Fruit fly (Drosophila melanogaster) whole organism, embryonic: Measurements from ENCODE around the gene CG17803.

Experiments used
- Atf6 ChIP-seq: fragments of 200-800 bp; sonication (Bioruptor generic); IDR thresholded peaks from 2 replicates; pipeline ENCODE4 v1.3.6; 2022; ENCODE audit warnings: missing biosample characterization, missing genetic modification characterization
- CG11398 ChIP-seq: fragments of 200-800 bp; sonication (Bioruptor generic); optimal IDR thresholded peaks from 2 replicates; lab custom pipeline; 2016; ENCODE audit warnings: missing biosample characterization, missing genetic modification characterization
- CG12104 ChIP-seq: fragments of 200-800 bp; sonication (Bioruptor generic); optimal IDR thresholded peaks from 3 replicates; lab custom pipeline; 2016; ENCODE audit warnings: missing biosample characterization, missing genetic modification characterization
- CG13123 ChIP-seq: fragments of 200-800 bp; sonication (Bioruptor generic); optimal IDR thresholded peaks from 2 replicates; lab custom pipeline; 2016; ENCODE audit warnings: missing biosample characterization, missing genetic modification characterization
- CG13424 ChIP-seq: fragments of 200-800 bp; sonication (Bioruptor generic); optimal IDR thresholded peaks from 2 replicates; lab custom pipeline; 2019; ENCODE audit warnings: missing biosample characterization, mild to moderate bottlenecking, missing genetic modification characterization, moderate library complexity
- CG14860 ChIP-seq: fragments of 200-800 bp; sonication (Bioruptor generic); IDR thresholded peaks from 3 replicates; pipeline ENCODE4 v1.3.6; 2022; ENCODE audit warnings: missing biosample characterization, missing genetic modification characterization; ENCODE audit not compliant: partially characterized antibody
- CG15011 ChIP-seq: fragments of 200-800 bp; sonication (Bioruptor generic); optimal IDR thresholded peaks from 3 replicates; lab custom pipeline; 2018; ENCODE audit warnings: missing biosample characterization, mild to moderate bottlenecking, missing genetic modification characterization
- CG15514 ChIP-seq: fragments of 200-800 bp; sonication (Bioruptor generic); optimal IDR thresholded peaks from 3 replicates; lab custom pipeline; 2017; ENCODE audit warnings: missing biosample characterization, missing genetic modification characterization, mild to moderate bottlenecking, moderate library complexity, missing genetic modification reagents
- CG17328 ChIP-seq: fragments of 200-800 bp; sonication (Bioruptor generic); IDR thresholded peaks from 2 replicates; pipeline ENCODE4 v1.3.6; 2022; ENCODE audit warnings: missing biosample characterization, missing genetic modification characterization
- CG17802 ChIP-seq: fragments of 200-800 bp; sonication (Bioruptor generic); optimal IDR thresholded peaks from 2 replicates; lab custom pipeline; 2018; ENCODE audit warnings: missing biosample characterization, mild to moderate bottlenecking, missing genetic modification characterization, moderate library complexity
- CG18476 ChIP-seq: fragments of 200-800 bp; sonication (Bioruptor generic); optimal IDR thresholded peaks from 2 replicates; lab custom pipeline; 2016; ENCODE audit warnings: missing biosample characterization, mild to moderate bottlenecking, missing genetic modification characterization
- CG33557 ChIP-seq: fragments of 200-800 bp; sonication (Bioruptor generic); optimal IDR thresholded peaks from 2 replicates; lab custom pipeline; 2019; ENCODE audit warnings: missing biosample characterization, mild to moderate bottlenecking, missing genetic modification characterization, moderate library complexity
- CG34224 ChIP-seq: fragments of 200-800 bp; sonication (Bioruptor generic); IDR thresholded peaks from 3 replicates; pipeline ENCODE4 v1.3.6; 2022; ENCODE audit warnings: missing biosample characterization, missing genetic modification characterization; ENCODE audit not compliant: partially characterized antibody
- CG6254 ChIP-seq: fragments of 200-800 bp; sonication (Bioruptor generic); optimal IDR thresholded peaks from 3 replicates; lab custom pipeline; 2017; ENCODE audit warnings: mild to moderate bottlenecking, missing biosample characterization, missing genetic modification reagents, missing genetic modification characterization
- CG7745 ChIP-seq: fragments of 200-800 bp; sonication (Bioruptor generic); optimal IDR thresholded peaks from 2 replicates; lab custom pipeline; 2018; ENCODE audit warnings: missing biosample characterization, mild to moderate bottlenecking, missing genetic modification characterization, moderate library complexity
- CG7839 ChIP-seq: fragments of 200-800 bp; sonication (Bioruptor generic); optimal IDR thresholded peaks from 3 replicates; lab custom pipeline; 2018; ENCODE audit warnings: missing biosample characterization, mild to moderate bottlenecking, missing genetic modification characterization, moderate library complexity
- CG8089 ChIP-seq: fragments of 200-800 bp; sonication (Bioruptor generic); optimal IDR thresholded peaks from 3 replicates; lab custom pipeline; 2016; ENCODE audit warnings: missing biosample characterization, missing genetic modification characterization
- CG8281 ChIP-seq: fragments of 200-800 bp; sonication (Bioruptor generic); optimal IDR thresholded peaks from 2 replicates; lab custom pipeline; 2018; ENCODE audit warnings: missing biosample characterization, mild to moderate bottlenecking, missing genetic modification characterization, moderate library complexity
- CG8944 ChIP-seq: fragments of 200-800 bp; sonication (Bioruptor generic); optimal IDR thresholded peaks from 3 replicates; lab custom pipeline; 2016; ENCODE audit warnings: missing biosample characterization, missing genetic modification characterization
- CG9437 ChIP-seq: fragments of 200-800 bp; sonication (Bioruptor generic); optimal IDR thresholded peaks from 2 replicates; lab custom pipeline; 2018; ENCODE audit warnings: missing biosample characterization, mild to moderate bottlenecking, missing genetic modification characterization
- CG9797 ChIP-seq: fragments of 200-800 bp; sonication (Bioruptor generic); optimal IDR thresholded peaks from 3 replicates; lab custom pipeline; 2018; ENCODE audit warnings: missing biosample characterization, mild to moderate bottlenecking, missing genetic modification characterization
- CG9932 ChIP-seq: fragments of 200-800 bp; sonication (Bioruptor generic); IDR thresholded peaks from 2 replicates; pipeline ENCODE4 v1.3.6; 2022; ENCODE audit warnings: missing biosample characterization, missing genetic modification characterization
- D19A ChIP-seq: fragments of 200-800 bp; optimal IDR thresholded peaks from 3 replicates; lab custom pipeline; 2019; ENCODE audit warnings: missing biosample characterization, mild to moderate bottlenecking, missing genetic modification characterization, moderate library complexity
- Eip74EF ChIP-seq, 2 experiments: fragments of 200-800 bp in 1 of 2; fragments of >200 bp in 1 of 2; sonication (Bioruptor generic) in 1 of 2; optimal IDR thresholded peaks; 2 replicates each; lab custom pipeline; 2017 to 2019; ENCODE audit warnings: missing biosample characterization in 2 of 2, missing genetic modification characterization in 2 of 2, mild to moderate bottlenecking in 1 of 2, moderate library complexity in 1 of 2
- Ets65A ChIP-seq: fragments of 200-800 bp; sonication (Bioruptor generic); peaks from one replicate; lab custom pipeline; 2016; ENCODE audit warnings: missing biosample characterization, missing genetic modification characterization
- HLH4C ChIP-seq: fragments of 200-800 bp; sonication (Bioruptor generic); IDR thresholded peaks from 3 replicates; pipeline ENCODE4 v1.3.6; 2022; ENCODE audit warnings: missing biosample characterization, missing genetic modification characterization; ENCODE audit not compliant: partially characterized antibody
- Hr3 ChIP-seq: fragments of 200-800 bp; sonication (Bioruptor generic); optimal IDR thresholded peaks from 3 replicates; lab custom pipeline; 2016; ENCODE audit warnings: missing biosample characterization, missing genetic modification characterization
- Optix ChIP-seq: fragments of 200-800 bp; sonication (Bioruptor generic); IDR thresholded peaks from 3 replicates; pipeline ENCODE4 v1.3.6; 2022; ENCODE audit warnings: missing biosample characterization, missing genetic modification characterization
- Stat92E ChIP-seq, 3 experiments: fragments of >200 bp in 2 of 3; fragments of 200-800 bp in 1 of 3; sonication (Bioruptor generic) in 1 of 3; optimal IDR thresholded peaks; 2 replicates each; lab custom pipeline; 2017 to 2019; ENCODE audit warnings: missing biosample characterization in 3 of 3, missing genetic modification characterization in 3 of 3, mild to moderate bottlenecking in 1 of 3, moderate library complexity in 1 of 3
- az2 ChIP-seq: fragments of 200-800 bp; sonication (Bioruptor generic); optimal IDR thresholded peaks from 3 replicates; lab custom pipeline; 2016; ENCODE audit warnings: missing biosample characterization, missing genetic modification characterization
- bbx ChIP-seq: fragments of 200-800 bp; sonication (Bioruptor generic); IDR thresholded peaks from 2 replicates; pipeline ENCODE4 v1.3.6; 2022; ENCODE audit warnings: missing biosample characterization, missing genetic modification characterization; ENCODE audit not compliant: partially characterized antibody
- bigmax ChIP-seq: fragments of 200-800 bp; sonication (Bioruptor generic); optimal IDR thresholded peaks from 2 replicates; lab custom pipeline; 2018; ENCODE audit warnings: missing biosample characterization, mild to moderate bottlenecking, missing genetic modification characterization
- bsh ChIP-seq, 2 experiments: fragments of 200-800 bp; sonication (Bioruptor generic); optimal IDR thresholded peaks; 2 replicates each; lab custom pipeline; 2017 to 2018; ENCODE audit warnings: mild to moderate bottlenecking in 2 of 2, missing biosample characterization in 2 of 2, missing genetic modification characterization in 2 of 2, moderate library complexity in 1 of 2
- eve ChIP-seq, 2 experiments: fragments of >200 bp; optimal IDR thresholded peaks; 2 replicates each; lab custom pipeline; 2017; ENCODE audit warnings: missing biosample characterization in 2 of 2, missing genetic modification characterization in 2 of 2
- exex ChIP-seq: fragments of 200-800 bp; sonication (Bioruptor generic); optimal IDR thresholded peaks from 4 replicates; lab custom pipeline; 2018; ENCODE audit warnings: missing biosample characterization, mild to moderate bottlenecking, missing genetic modification characterization, moderate library complexity
- fru ChIP-seq: fragments of >200 bp; optimal IDR thresholded peaks from 2 replicates; lab custom pipeline; 2017
- gfzf ChIP-seq: fragments of 200-800 bp; sonication (Bioruptor generic); optimal IDR thresholded peaks from 2 replicates; lab custom pipeline; 2016; ENCODE audit warnings: missing biosample characterization, mild to moderate bottlenecking, missing genetic modification characterization, moderate library complexity
- jumu ChIP-seq: fragments of 200-800 bp; sonication (Bioruptor generic); optimal IDR thresholded peaks from 3 replicates; lab custom pipeline; 2016; ENCODE audit warnings: missing biosample characterization, missing genetic modification characterization
- maf-S ChIP-seq: fragments of 200-800 bp; sonication (Bioruptor generic); optimal IDR thresholded peaks from 2 replicates; lab custom pipeline; 2016; ENCODE audit warnings: missing biosample characterization, missing genetic modification characterization
- odd ChIP-seq: fragments of 200-800 bp; sonication (Bioruptor generic); optimal IDR thresholded peaks from 2 replicates; lab custom pipeline; 2017; ENCODE audit warnings: missing biosample characterization, mild to moderate bottlenecking, missing genetic modification characterization
- p53 ChIP-seq: fragments of 200-800 bp; sonication (Bioruptor generic); optimal IDR thresholded peaks from 2 replicates; lab custom pipeline; 2016; ENCODE audit warnings: missing biosample characterization, missing genetic modification characterization
- peb ChIP-seq: fragments of 200-800 bp; sonication (Bioruptor generic); IDR thresholded peaks from 2 replicates; pipeline ENCODE4 v1.3.6; 2022; ENCODE audit warnings: missing biosample characterization, missing genetic modification characterization
- rib ChIP-seq: fragments of 200-800 bp; sonication (Bioruptor generic); IDR thresholded peaks from 2 replicates; pipeline ENCODE4 v1.3.6; 2022; ENCODE audit warnings: missing biosample characterization, missing genetic modification characterization
- schlank ChIP-seq: fragments of 200-800 bp; sonication (Bioruptor generic); optimal IDR thresholded peaks from 2 replicates; lab custom pipeline; 2018; ENCODE audit warnings: missing biosample characterization, mild to moderate bottlenecking, missing genetic modification characterization
- slou ChIP-seq: fragments of 200-800 bp; sonication (Bioruptor generic); optimal IDR thresholded peaks from 3 replicates; lab custom pipeline; 2016; ENCODE audit warnings: missing biosample characterization, missing genetic modification characterization
- sob ChIP-seq: fragments of 200-800 bp; sonication (Bioruptor generic); IDR thresholded peaks from 2 replicates; pipeline ENCODE4 v1.3.6; 2022; ENCODE audit warnings: missing biosample characterization, missing genetic modification characterization
- sug ChIP-seq: fragments of 200-800 bp; optimal IDR thresholded peaks from 2 replicates; lab custom pipeline; 2019; ENCODE audit warnings: missing biosample characterization, mild to moderate bottlenecking, missing genetic modification characterization, moderate library complexity
- trem ChIP-seq: fragments of 200-800 bp; optimal IDR thresholded peaks from 3 replicates; lab custom pipeline; 2019; ENCODE audit warnings: missing biosample characterization, mild to moderate bottlenecking, missing genetic modification characterization, moderate library complexity
- zen ChIP-seq: fragments of 200-800 bp; sonication (Bioruptor generic); optimal IDR thresholded peaks from 3 replicates; lab custom pipeline; 2018; ENCODE audit warnings: missing biosample characterization, mild to moderate bottlenecking, missing genetic modification characterization, moderate library complexity

The CG17803 gene

dm6 chr3R:17798211-17798737 lies 3.0 kb downstream of the CG17803 start, which contains the start of gene CG7379 (continued):
- peak; percentile 17 for TF ChIP-seq odd (GFP tag; lab: Kevin White, UChicago)
- peak; percentile 49 for TF ChIP-seq CG9797
- TF ChIP-seq exex (tag; lab: Kevin White, UChicago) = peak; percentile 62
- TF ChIP-seq CG8089 (GFP tag; lab: Kevin White, UChicago) = peak; percentile 70
- TF ChIP-seq gfzf (GFP tag; lab: Kevin White, UChicago) = peak; percentile 22
- TF ChIP-seq zen (tag; lab: Kevin White, UChicago) = peak; percentile 71
- no peak for TF ChIP-seq CG7745 (tag; lab: Kevin White, UChicago)
- TF ChIP-seq Atf6 (GFP tag; lab: Robert Waterston, UW) = peak; percentile 75
- peak; percentile 80 for TF ChIP-seq jumu (GFP tag; lab: Kevin White, UChicago)
- peak; percentile 20; the same call in 1 of the 3 replicates for TF ChIP-seq Optix (GFP tag; lab: Robert Waterston, UW)
- no peak for TF ChIP-seq HLH4C (GFP tag; lab: Robert Waterston, UW)
- no peak for TF ChIP-seq peb (GFP tag; lab: Robert Waterston, UW)
- peak; percentile 82 for TF ChIP-seq maf-S (GFP tag; lab: Kevin White, UChicago)
- TF ChIP-seq trem = peak; percentile 73
- TF ChIP-seq eve (GFP tag; optimal IDR thresholded peaks at IDR 0.05; lab: Kevin White, UChicago) = no peak
- TF ChIP-seq CG7839 (tag; lab: Kevin White, UChicago) = peak; percentile 75
- peak; percentile 84 for TF ChIP-seq CG18476
- TF ChIP-seq CG15514 (GFP tag; lab: Kevin White, UChicago) = peak; percentile 85
- TF ChIP-seq CG8281 (tag; lab: Kevin White, UChicago) = peak; percentile 39
- peak; percentile 74 for TF ChIP-seq CG8944 (GFP tag; lab: Kevin White, UChicago)
- peak; percentile 90 for TF ChIP-seq Hr3 (GFP tag; lab: Kevin White, UChicago)
- peak; percentile 51 for TF ChIP-seq CG13123 (GFP tag; lab: Kevin White, UChicago)
- TF ChIP-seq CG14860 (GFP tag; lab: Robert Waterston, UW) = no peak
- peak; percentile 78 for TF ChIP-seq CG9437 (GFP tag; lab: Kevin White, UChicago)
- TF ChIP-seq CG12104 (GFP tag; lab: Kevin White, UChicago) = peak; percentile 77
- TF ChIP-seq CG9932 (GFP tag; lab: Robert Waterston, UW) = peak; percentile 97
- TF ChIP-seq CG13424 (tag; lab: Kevin White, UChicago) = peak; percentile 63
- peak; percentile 57 for TF ChIP-seq p53 (GFP tag; lab: Kevin White, UChicago)
- peak; percentile 67 for TF ChIP-seq CG33557 (GFP tag; lab: Kevin White, UChicago)
- peak in 1 of 2 experiments; percentile 2 for TF ChIP-seq Eip74EF (GFP tag; optimal IDR thresholded peaks at IDR 0.05; lab: Kevin White, UChicago)
- no peak for TF ChIP-seq Stat92E (GFP tag; optimal IDR thresholded peaks at IDR 0.05; lab: Kevin White, UChicago)
- TF ChIP-seq az2 (GFP tag; lab: Kevin White, UChicago) = peak; percentile 80
- TF ChIP-seq D19A (tag; lab: Kevin White, UChicago) = peak; percentile 42
- TF ChIP-seq sug = peak; percentile 84
- TF ChIP-seq rib (GFP tag; lab: Robert Waterston, UW) = peak; percentile 78
- TF ChIP-seq bigmax (GFP tag; lab: Kevin White, UChicago) = no peak
- TF ChIP-seq schlank = peak; percentile 60
- peak; percentile 12 for TF ChIP-seq CG6254 (GFP tag; lab: Kevin White, UChicago)
- no peak for TF ChIP-seq fru
- TF ChIP-seq bsh (GFP tag; optimal IDR thresholded peaks at IDR 0.05; lab: Kevin White, UChicago) = peak; percentile 43 to 60
- TF ChIP-seq CG34224 (GFP tag; lab: Robert Waterston, UW) = peak; percentile 27; the same call in 1 of the 3 replicates
- TF ChIP-seq CG15011 = peak; percentile 57
- TF ChIP-seq slou = peak; percentile 75
- peak; percentile 97 for TF ChIP-seq sob
- TF ChIP-seq bbx (GFP tag; lab: Robert Waterston, UW) = 0 out of 2 replicates have a peak, but pooled peaks have one; percentile 33
- TF ChIP-seq CG17802 (tag; lab: Kevin White, UChicago) = peak; percentile 89
- TF ChIP-seq Ets65A = peak; percentile 99
- TF ChIP-seq CG11398 (GFP tag; lab: Kevin White, UChicago) = peak; percentile 62
- peak; percentile 28; the same call in 1 of the 2 replicates for TF ChIP-seq CG17328 (GFP tag; lab: Robert Waterston, UW)
